Worm (Caenorhabditis elegans): ENCODE results near the gene glrx-5.

glrx-5 gene

DNA sequence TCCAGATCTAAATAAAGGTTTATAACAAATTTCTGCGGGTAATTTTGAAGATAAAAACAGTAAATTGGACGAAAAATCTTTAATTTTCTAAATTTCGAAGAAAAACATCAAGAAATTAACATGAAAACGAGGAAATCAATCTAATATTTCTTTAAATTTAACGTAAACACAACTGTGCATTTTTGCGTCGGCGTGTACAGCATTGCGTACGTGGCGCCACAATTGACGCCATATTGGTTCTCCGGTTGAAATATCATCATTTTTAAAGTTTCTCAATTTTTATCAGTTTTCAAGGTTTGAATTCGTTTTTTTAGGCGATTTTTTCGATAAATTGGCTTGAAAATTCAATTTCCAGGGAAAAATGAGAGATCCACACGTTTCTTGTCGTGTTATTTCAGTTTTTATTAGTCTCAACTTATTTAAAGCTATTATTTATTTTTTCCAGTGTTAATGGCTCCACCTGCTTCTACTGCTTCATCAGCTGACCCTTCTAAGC, 3.6 kb downstream of the glrx-5 start, which contains the start of gene rpt-6 (continued):
- TF ChIP-seq jun-1 (tag; optimal IDR thresholded peaks at IDR 0.05) = peak; percentile 46
- no peak for TF ChIP-seq mep-1 (tag; optimal IDR thresholded peaks at IDR 0.05)
- no peak for TF ChIP-seq unc-98 (GFP tag; IDR thresholded peaks at IDR 0.05)
- no peak for TF ChIP-seq unc-62 (GFP tag; optimal IDR thresholded peaks at IDR 0.05)
- TF ChIP-seq sptf-1 (tag; optimal IDR thresholded peaks at IDR 0.05) = no peak
- TF ChIP-seq nhr-77 (tag; optimal IDR thresholded peaks at IDR 0.05) = no peak
- TF ChIP-seq lin-15B (tag; optimal IDR thresholded peaks at IDR 0.05) = peak; percentile 18
- no peak for TF ChIP-seq ceh-8 (GFP tag; optimal IDR thresholded peaks at IDR 0.05)

DNA sequence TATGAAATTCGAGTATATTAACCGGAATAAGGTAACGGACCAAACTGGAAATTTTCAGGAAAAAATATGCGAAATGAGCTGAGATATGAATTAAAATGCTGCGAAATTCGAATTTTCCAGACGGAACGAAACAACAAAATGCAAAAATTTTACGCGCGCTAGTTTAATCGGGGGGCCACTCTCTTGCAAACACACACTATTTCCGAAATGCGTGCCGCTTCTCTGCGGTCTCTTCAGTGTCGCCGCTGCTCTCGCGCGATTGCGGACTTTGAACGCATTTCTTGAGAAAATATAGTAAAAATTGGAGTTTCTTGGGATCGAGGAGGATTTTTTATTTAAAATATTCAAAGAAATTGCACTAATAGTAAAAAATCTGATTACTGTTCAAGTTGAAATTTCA, 4.2 kb downstream of the glrx-5 start:
- TF ChIP-seq fkh-8 (tag; optimal IDR thresholded peaks at IDR 0.05) = peak; percentile 92
- no peak for TF ChIP-seq ceh-8 (GFP tag; optimal IDR thresholded peaks at IDR 0.05)
- TF ChIP-seq nhr-20 (tag; optimal IDR thresholded peaks at IDR 0.05) = peak; percentile 42
- TF ChIP-seq mef-2 (tag; optimal IDR thresholded peaks at IDR 0.05) = no peak
- TF ChIP-seq dsc-1 (tag; optimal IDR thresholded peaks at IDR 0.05) = peak; percentile 59
- peak; percentile 60 to 65 for TF ChIP-seq lin-35 (GFP tag; optimal IDR thresholded peaks at IDR 0.05)
- peak; percentile 69 to 72 for TF ChIP-seq efl-1 (optimal IDR thresholded peaks at IDR 0.05)
- TF ChIP-seq efl-1 (GFP tag; optimal IDR thresholded peaks at IDR 0.05 in 1 of 2) = peak; percentile 48 to 96
- TF ChIP-seq F16B12.6 (tag; optimal IDR thresholded peaks at IDR 0.05) = peak; percentile 70
- TF ChIP-seq mep-1 (tag; optimal IDR thresholded peaks at IDR 0.05) = peak; percentile 59
- TF ChIP-seq ceh-82 (tag; optimal IDR thresholded peaks at IDR 0.05) = peak; percentile 44 to 61 (median 61)
- TF ChIP-seq nhr-19 (GFP tag; conservative IDR thresholded peaks at IDR 0.05) = peak; percentile 17; the same call in 1 of the 2 replicates
- peak; percentile 6 for TF ChIP-seq tbx-2 (tag; optimal IDR thresholded peaks at IDR 0.05)
- no peak for TF ChIP-seq nhr-237 (tag; optimal IDR thresholded peaks at IDR 0.05)
- TF ChIP-seq lin-14 (GFP tag; optimal IDR thresholded peaks at IDR 0.05) = peak; percentile 67
- no peak for TF ChIP-seq lin-39 (tag; optimal IDR thresholded peaks at IDR 0.05)
- TF ChIP-seq rnt-1 (tag; optimal IDR thresholded peaks at IDR 0.05) = peak; percentile 68
- TF ChIP-seq swsn-7 (tag; optimal IDR thresholded peaks at IDR 0.05) = peak; percentile 83
- TF ChIP-seq aly-2 (tag; optimal IDR thresholded peaks at IDR 0.05) = no peak
- TF ChIP-seq snu-23 (GFP tag; optimal IDR thresholded peaks at IDR 0.05) = peak; percentile 50
- no peak for TF ChIP-seq pag-3 (tag; optimal IDR thresholded peaks at IDR 0.05; ENCODE audit: borderline replicate concordance, insufficient read depth)
- TF ChIP-seq blmp-1 (tag; optimal IDR thresholded peaks at IDR 0.05) = peak; percentile 20
- TF ChIP-seq unc-86 (tag; optimal IDR thresholded peaks at IDR 0.05) = peak; percentile 51
- peak; percentile 43 to 49 for TF ChIP-seq lsy-2 (tag; optimal IDR thresholded peaks at IDR 0.05)
- peak; percentile 56 for TF ChIP-seq nhr-71 (tag; optimal IDR thresholded peaks at IDR 0.05)
- TF ChIP-seq lin-13 (GFP tag; optimal IDR thresholded peaks at IDR 0.05) = peak; percentile 28
- peak; percentile 23 for TF ChIP-seq ztf-4 (tag; optimal IDR thresholded peaks at IDR 0.05)
- TF ChIP-seq alr-1 (tag; optimal IDR thresholded peaks at IDR 0.05; ENCODE audit: borderline replicate concordance) = no peak
- TF ChIP-seq dpl-1 (GFP tag; optimal IDR thresholded peaks at IDR 0.05) = peak in 2 of 3 experiments; percentile 49 to 52
- TF ChIP-seq efl-3 (GFP tag; optimal IDR thresholded peaks at IDR 0.05) = no peak
- TF ChIP-seq Y116A8C.19 (tag; optimal IDR thresholded peaks at IDR 0.05; ENCODE audit: borderline replicate concordance) = no peak
- TF ChIP-seq isw-1 (GFP tag; IDR thresholded peaks at IDR 0.05) = peak; percentile 29
- TF ChIP-seq skn-1 (tag; optimal IDR thresholded peaks at IDR 0.05) = peak; percentile 33

DNA sequence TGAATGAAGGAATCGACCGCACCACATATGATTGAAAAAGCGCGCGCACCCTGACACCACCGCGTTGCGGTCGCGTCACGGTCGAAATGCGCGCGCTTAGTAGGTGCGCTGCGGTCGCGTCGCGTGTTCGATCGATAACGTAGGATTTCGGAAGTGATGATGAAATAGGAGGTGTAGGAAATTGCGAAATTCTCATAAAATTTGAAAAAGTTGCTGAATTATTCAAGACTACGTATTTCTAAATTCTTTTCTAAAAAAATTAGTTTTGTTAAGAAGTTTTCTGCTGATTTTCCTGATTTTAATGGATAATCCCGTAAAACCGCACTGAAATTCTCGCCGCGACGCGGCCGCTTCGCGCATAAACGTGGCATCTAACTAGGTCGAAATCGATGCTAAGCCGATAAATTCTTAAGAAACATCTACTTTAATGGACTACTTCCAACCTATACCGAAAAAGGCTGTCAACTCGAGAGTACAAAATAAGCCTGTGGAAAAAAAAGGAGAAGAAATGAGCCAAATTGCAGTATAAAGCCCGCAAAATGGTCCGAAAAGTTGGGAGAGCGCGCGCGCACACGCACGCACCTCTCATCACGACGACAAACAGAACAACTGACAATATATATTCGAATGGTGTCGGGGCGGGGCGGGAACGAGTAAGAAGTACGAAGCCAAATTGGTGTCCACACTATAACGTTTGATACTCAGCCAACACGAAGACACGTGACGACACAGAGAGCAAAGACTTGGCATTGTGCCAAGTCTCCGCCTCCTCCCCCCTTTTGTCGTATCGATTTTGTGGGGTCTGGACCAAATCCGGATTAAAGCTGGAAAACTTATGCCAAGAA, 5.0 kb downstream of the glrx-5 start, which contains the start of gene his-72:
his-72 (minus strand) TSS at position 589 of the 845 bp plus-strand sequence.
- TF ChIP-seq snpc-4 (tag; optimal IDR thresholded peaks at IDR 0.05) (no peak), Y116A8C.19 (tag; optimal IDR thresholded peaks at IDR 0.05; ENCODE audit: borderline replicate concordance) (no peak), efl-3 (GFP tag; optimal IDR thresholded peaks at IDR 0.05) (no peak), xbp-1 (tag; optimal IDR thresholded peaks at IDR 0.05) (peak; percentile 29), sox-4 (tag; optimal IDR thresholded peaks at IDR 0.05) (no peak), pqm-1 (tag; optimal IDR thresholded peaks at IDR 0.05) (no peak), nhr-19 (GFP tag; conservative IDR thresholded peaks at IDR 0.05) (peak; percentile 64), unc-30 (tag; optimal IDR thresholded peaks at IDR 0.05) (no peak), dsc-1 (tag; optimal IDR thresholded peaks at IDR 0.05) (peak; percentile 48), fkh-8 (tag; optimal IDR thresholded peaks at IDR 0.05) (peak; percentile 68), mdl-1 (tag; optimal IDR thresholded peaks at IDR 0.05) (peak; percentile 42 to 47), jun-1 (tag; optimal IDR thresholded peaks at IDR 0.05) (peak; percentile 6), lsy-2 (tag; optimal IDR thresholded peaks at IDR 0.05) (peak; percentile 47 to 53), nhr-90 (tag; optimal IDR thresholded peaks at IDR 0.05; ENCODE audit: poor library complexity) (peak; percentile 29), nhr-76 (tag; optimal IDR thresholded peaks at IDR 0.05) (no peak), zip-4 (GFP tag; optimal IDR thresholded peaks at IDR 0.05) (peak; percentile 7), ceh-88 (GFP tag; IDR thresholded peaks at IDR 0.05) (0 out of 2 replicates have a peak, but pooled peaks have one; percentile 17)
